Worm (Caenorhabditis elegans) whole organism, L3 larva: ENCODE measurements around the gene R10E9.3.

Experiments
- R02D3.7 ChIP-seq: fragments of 150-350 bp; optimal IDR thresholded peaks from 2 replicates; lab custom pipeline; 2014; ENCODE audit warnings: missing biosample characterization, missing genetic modification characterization
- ZK546.5 ChIP-seq: sonication (generic microtip); optimal IDR thresholded peaks from 2 replicates; lab custom pipeline; 2017; ENCODE audit warnings: missing biosample characterization, missing genetic modification characterization
- aly-2 ChIP-seq: fragments of 150-350 bp; optimal IDR thresholded peaks from 2 replicates; lab custom pipeline; 2014; ENCODE audit warnings: missing biosample characterization, missing genetic modification characterization
- ama-1 ChIP-seq: fragments of 150-350 bp; optimal IDR thresholded peaks from 2 replicates; lab custom pipeline; 2018
- ceh-16 ChIP-seq: sonication (generic microtip); optimal IDR thresholded peaks from 2 replicates; lab custom pipeline; 2017; ENCODE audit warnings: missing biosample characterization, missing genetic modification characterization
- ceh-28 ChIP-seq: fragments of 150-350 bp; optimal IDR thresholded peaks from 2 replicates; lab custom pipeline; 2014; ENCODE audit warnings: missing biosample characterization, missing genetic modification reagents, missing genetic modification characterization
- ceh-82 ChIP-seq: fragments of 150-350 bp; optimal IDR thresholded peaks from 2 replicates; lab custom pipeline; 2014; ENCODE audit warnings: missing biosample characterization, missing genetic modification characterization
- ceh-9 ChIP-seq: sonication (generic microtip); optimal IDR thresholded peaks from 2 replicates; lab custom pipeline; 2018; ENCODE audit warnings: missing biosample characterization, missing genetic modification characterization
- daf-12 ChIP-seq: fragments of 150-350 bp; optimal IDR thresholded peaks from 2 replicates; lab custom pipeline; 2014; ENCODE audit warnings: missing biosample characterization, missing genetic modification reagents, missing genetic modification characterization
- egl-27 ChIP-seq: sonication (generic microtip); optimal IDR thresholded peaks from 4 replicates; lab custom pipeline; 2017; ENCODE audit warnings: missing biosample characterization, missing genetic modification reagents, missing genetic modification characterization
- elt-1 ChIP-seq: fragments of 150-350 bp; optimal IDR thresholded peaks from 2 replicates; lab custom pipeline; 2014; ENCODE audit warnings: missing biosample characterization, missing genetic modification characterization
- elt-2 ChIP-seq: sonication (generic microtip); optimal IDR thresholded peaks from 2 replicates; lab custom pipeline; 2016; ENCODE audit warnings: missing genetic modification reagents, mild to moderate bottlenecking, missing genetic modification characterization, missing compliant biosample characterization
- eor-1 ChIP-seq, 2 experiments: fragments of 150-350 bp; optimal IDR thresholded peaks; 2 replicates each; lab custom pipeline; 2014 to 2018; ENCODE audit warnings: missing biosample characterization in 2 of 2, missing genetic modification characterization in 2 of 2
- fkh-10 ChIP-seq: sonication (generic microtip); optimal IDR thresholded peaks from 2 replicates; lab custom pipeline; 2017; ENCODE audit warnings: missing biosample characterization, missing genetic modification reagents, missing genetic modification characterization
- fkh-2 ChIP-seq: fragments of 150-350 bp; optimal IDR thresholded peaks from 2 replicates; lab custom pipeline; 2014; ENCODE audit warnings: missing biosample characterization, missing genetic modification reagents, missing genetic modification characterization
- fos-1 ChIP-seq: fragments of 150-350 bp; optimal IDR thresholded peaks from 2 replicates; lab custom pipeline; 2014; ENCODE audit warnings: missing biosample characterization, missing genetic modification characterization
- hmg-11 ChIP-seq: sonication (generic microtip); optimal IDR thresholded peaks from 2 replicates; lab custom pipeline; 2016; ENCODE audit warnings: missing genetic modification characterization, missing compliant biosample characterization
- jun-1 ChIP-seq: fragments of 150-350 bp; optimal IDR thresholded peaks from 2 replicates; lab custom pipeline; 2014; ENCODE audit warnings: missing biosample characterization, missing genetic modification reagents, missing genetic modification characterization
- lin-15B ChIP-seq: fragments of 150-350 bp; optimal IDR thresholded peaks from 2 replicates; lab custom pipeline; 2014; ENCODE audit warnings: missing biosample characterization, missing genetic modification characterization
- lin-39 ChIP-seq: fragments of 150-350 bp; optimal IDR thresholded peaks from 2 replicates; lab custom pipeline; 2018; ENCODE audit warnings: missing biosample characterization, missing genetic modification reagents, missing genetic modification characterization
- lsy-12 ChIP-seq: sonication (generic microtip); optimal IDR thresholded peaks from 2 replicates; lab custom pipeline; 2016; ENCODE audit warnings: mild to moderate bottlenecking, missing genetic modification characterization, missing compliant biosample characterization
- mdl-1 ChIP-seq: fragments of 150-350 bp; optimal IDR thresholded peaks from 2 replicates; lab custom pipeline; 2014; ENCODE audit warnings: missing biosample characterization, missing genetic modification characterization
- mml-1 ChIP-seq: fragments of 150-350 bp; sonication (generic microtip); optimal IDR thresholded peaks from 3 replicates; lab custom pipeline; 2014; ENCODE audit warnings: missing biosample characterization, missing genetic modification characterization
- nfya-1 ChIP-seq: sonication (generic microtip); optimal IDR thresholded peaks from 2 replicates; lab custom pipeline; 2017; ENCODE audit warnings: missing genetic modification characterization, mild to moderate bottlenecking, missing compliant biosample characterization, antibody characterized with exemption, moderate library complexity; ENCODE audit not compliant: insufficient read depth
- nhr-11 ChIP-seq: fragments of 150-350 bp; optimal IDR thresholded peaks from 2 replicates; lab custom pipeline; 2014; ENCODE audit warnings: missing biosample characterization, missing genetic modification characterization
- nhr-12 ChIP-seq: fragments of 150-350 bp; optimal IDR thresholded peaks from 2 replicates; lab custom pipeline; 2014; ENCODE audit warnings: missing biosample characterization, missing genetic modification characterization
- nhr-23 ChIP-seq: fragments of 150-350 bp; optimal IDR thresholded peaks from 2 replicates; lab custom pipeline; 2014; ENCODE audit warnings: missing biosample characterization, missing genetic modification reagents, missing genetic modification characterization
- nhr-25 ChIP-seq: sonication (generic microtip); optimal IDR thresholded peaks from 2 replicates; lab custom pipeline; 2017; ENCODE audit warnings: missing biosample characterization, missing genetic modification characterization
- nhr-28 ChIP-seq: fragments of 150-350 bp; optimal IDR thresholded peaks from 2 replicates; lab custom pipeline; 2014; ENCODE audit warnings: missing biosample characterization, missing genetic modification characterization
- nhr-43 ChIP-seq: sonication (generic microtip); optimal IDR thresholded peaks from 2 replicates; lab custom pipeline; 2016; ENCODE audit warnings: mild to moderate bottlenecking, missing genetic modification characterization, missing compliant biosample characterization; ENCODE audit not compliant: poor library complexity, severe bottlenecking
- nhr-67 ChIP-seq: fragments of 150-350 bp; optimal IDR thresholded peaks from 2 replicates; lab custom pipeline; 2014; ENCODE audit warnings: missing biosample characterization, missing genetic modification characterization
- nhr-76 ChIP-seq: fragments of 150-350 bp; sonication (generic microtip); optimal IDR thresholded peaks from 5 replicates; lab custom pipeline; 2014; ENCODE audit warnings: missing biosample characterization, missing genetic modification characterization
- nhr-77 ChIP-seq: fragments of 150-350 bp; optimal IDR thresholded peaks from 2 replicates; lab custom pipeline; 2014; ENCODE audit warnings: missing biosample characterization, missing genetic modification characterization
- pha-4 ChIP-seq: fragments of 150-350 bp; optimal IDR thresholded peaks from 2 replicates; lab custom pipeline; 2014; ENCODE audit warnings: missing biosample characterization, missing genetic modification reagents, missing genetic modification characterization
- pqm-1 ChIP-seq: fragments of 150-350 bp; optimal IDR thresholded peaks from 2 replicates; lab custom pipeline; 2017; ENCODE audit warnings: missing biosample characterization, missing genetic modification characterization, inconsistent platforms
- sea-2 ChIP-seq: fragments of 150-350 bp; sonication (generic microtip); optimal IDR thresholded peaks from 4 replicates; lab custom pipeline; 2014; ENCODE audit warnings: missing biosample characterization, missing genetic modification reagents, missing genetic modification characterization
- skn-1 ChIP-seq: fragments of 150-350 bp; optimal IDR thresholded peaks from 2 replicates; lab custom pipeline; 2014; ENCODE audit warnings: missing biosample characterization, missing genetic modification characterization
- snpc-4 ChIP-seq: fragments of 150-350 bp; optimal IDR thresholded peaks from 2 replicates; lab custom pipeline; 2014; ENCODE audit warnings: missing biosample characterization, missing genetic modification characterization
- tbx-2 ChIP-seq: sonication (generic microtip); optimal IDR thresholded peaks from 2 replicates; lab custom pipeline; 2016; ENCODE audit warnings: mild to moderate bottlenecking, missing genetic modification characterization, missing compliant biosample characterization
- unc-39 ChIP-seq: sonication (generic microtip); optimal IDR thresholded peaks from 4 replicates; lab custom pipeline; 2017; ENCODE audit warnings: missing biosample characterization, missing genetic modification characterization
- zag-1 ChIP-seq: fragments of 150-350 bp; optimal IDR thresholded peaks from 2 replicates; lab custom pipeline; 2014; ENCODE audit warnings: missing biosample characterization, missing genetic modification characterization
- ztf-11 ChIP-seq: fragments of 150-350 bp; optimal IDR thresholded peaks from 2 replicates; lab custom pipeline; 2014; ENCODE audit warnings: missing biosample characterization, missing genetic modification characterization
- ztf-4 ChIP-seq: fragments of 150-350 bp; optimal IDR thresholded peaks from 2 replicates; lab custom pipeline; 2014; ENCODE audit warnings: missing biosample characterization, missing genetic modification characterization

R10E9.3 gene

DNA sequence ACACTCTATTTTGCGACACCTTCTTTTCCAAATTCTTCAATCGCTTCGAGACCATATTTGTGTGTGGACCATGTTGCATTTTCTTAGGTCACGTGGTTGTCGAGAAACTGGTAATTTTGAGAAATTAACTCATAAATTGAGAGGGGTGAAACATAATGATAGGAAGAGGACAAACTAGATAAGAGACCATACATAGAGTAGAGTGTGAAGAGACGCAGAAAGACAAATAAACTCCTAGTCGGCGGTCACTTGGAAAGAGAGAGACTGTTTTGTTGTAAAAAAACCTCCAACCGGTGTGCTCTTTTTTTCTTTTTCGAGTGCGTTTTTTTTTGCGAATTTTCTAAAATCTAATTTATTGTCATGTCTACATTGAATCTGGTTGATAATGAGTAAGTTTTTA, at the start of gene R10E9.3:
R10E9.3 (plus strand) TSS at position 235 of the 400 bp plus-strand sequence.
- TF ChIP-seq pha-4 (peak; percentile 71), fkh-2 (tag; lab: Kevin White, UChicago) (no peak), nfya-1 (peak; percentile 3), elt-2 (tag; lab: Kevin White, UChicago) (peak; percentile 46), ceh-82 (no peak), pqm-1 (tag; lab: Kevin White, UChicago) (peak; percentile 38), mml-1 (tag; lab: Kevin White, UChicago) (no peak)
- TF ChIP-seq, all 47 proteins: peak for 4

DNA sequence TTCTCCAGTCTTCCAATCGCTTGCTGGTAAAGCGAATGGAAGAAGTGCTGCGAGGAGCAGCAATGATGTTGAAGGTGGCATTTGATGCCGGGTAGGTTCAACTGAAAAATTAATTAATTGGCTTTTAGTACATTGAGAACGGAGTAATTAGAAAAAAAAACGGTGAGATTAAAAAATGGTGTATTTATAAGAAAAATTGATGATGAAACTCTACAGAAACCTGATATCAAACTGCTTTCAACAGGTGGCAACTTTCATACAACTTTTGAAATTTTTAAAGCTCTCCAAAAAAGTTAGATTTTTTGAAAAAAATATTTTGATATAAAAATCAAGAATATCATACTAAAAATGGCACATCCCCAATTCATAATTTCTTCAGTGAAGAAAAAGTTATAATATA, 46.0 kb upstream of the R10E9.3 start, which contains the start of gene pat-3:
pat-3 (minus strand) TSS at position 101 of the 400 bp plus-strand sequence.
- TF ChIP-seq eor-1 (tag; optimal IDR thresholded peaks at IDR 0.05; lab: Kevin White, UChicago) (no peak), daf-12 (no peak), aly-2 (no peak), tbx-2 (tag; lab: Kevin White, UChicago) (no peak), nhr-11 (tag; lab: Kevin White, UChicago) (no peak), zag-1 (no peak), nhr-77 (no peak), jun-1 (tag; lab: Kevin White, UChicago) (no peak), egl-27 (tag; lab: Kevin White, UChicago) (no peak), nhr-25 (no peak), skn-1 (tag; lab: Kevin White, UChicago) (no peak), mdl-1 (tag; lab: Kevin White, UChicago) (no peak), nfya-1 (no peak), fos-1 (tag; lab: Kevin White, UChicago) (no peak), ceh-82 (no peak)

DNA sequence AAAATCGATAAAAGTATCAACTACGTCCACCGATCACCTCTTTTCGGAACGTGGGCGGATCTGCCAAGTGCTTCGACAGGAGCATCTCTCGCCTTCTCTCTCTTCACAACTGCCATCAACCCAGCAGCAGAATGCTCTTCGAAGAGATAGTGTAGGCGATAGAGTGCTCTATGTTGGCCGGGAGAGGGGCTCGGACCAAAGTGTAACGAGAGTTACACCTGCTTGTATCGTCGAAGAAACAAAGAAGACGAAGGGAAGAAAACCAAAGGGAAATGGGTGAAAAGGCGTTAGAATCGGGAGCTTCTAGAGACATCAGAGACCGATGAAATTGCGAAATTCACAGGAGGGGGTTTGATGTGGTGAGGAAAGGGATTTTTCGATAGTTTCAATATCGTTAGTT, 45.2 kb upstream of the R10E9.3 start:
- TF ChIP-seq lin-15B (tag; lab: Kevin White, UChicago) (no peak), ZK546.5 (tag; lab: Kevin White, UChicago) (no peak), egl-27 (tag; lab: Kevin White, UChicago) (no peak), lin-39 (tag; lab: Kevin White, UChicago) (peak; percentile 3), fkh-2 (tag; lab: Kevin White, UChicago) (no peak), R02D3.7 (tag; lab: Kevin White, UChicago) (no peak), nhr-43 (tag; lab: Kevin White, UChicago) (no peak), ceh-28 (tag; lab: Kevin White, UChicago) (no peak)

- TF ChIP-seq zag-1 = no peak
- peak; percentile 20 for TF ChIP-seq hmg-11 (tag; lab: Kevin White, UChicago)
Measured at ce11 chrIII:3915705-3916104, 44.3 kb upstream of the R10E9.3 start.

ce11 chrIII:3916624-3917023, 43.4 kb upstream of the R10E9.3 start, which contains the start of gene ccdc-47:
TSS of gene ccdc-47 (plus strand) at chrIII:3916967.
- TF ChIP-seq nhr-76 (tag; lab: Kevin White, UChicago) (no peak), aly-2 (no peak), unc-39 (tag; lab: Kevin White, UChicago) (no peak), ama-1 (lab: Kevin White, UChicago) (no peak), ceh-82 (no peak), pha-4 (peak; percentile 86), eor-1 (tag; optimal IDR thresholded peaks at IDR 0.05; lab: Kevin White, UChicago) (no peak), R02D3.7 (tag; lab: Kevin White, UChicago) (peak; percentile 13), nhr-12 (no peak), nhr-28 (no peak), fkh-2 (tag; lab: Kevin White, UChicago) (no peak), elt-2 (tag; lab: Kevin White, UChicago) (peak; percentile 37), ceh-16 (tag; lab: Kevin White, UChicago) (no peak), elt-1 (tag; lab: Kevin White, UChicago) (no peak), snpc-4 (tag; lab: Kevin White, UChicago) (peak; percentile 64), nhr-11 (tag; lab: Kevin White, UChicago) (no peak), ztf-4 (tag; lab: Kevin White, UChicago) (no peak), nhr-77 (no peak), pqm-1 (tag; lab: Kevin White, UChicago) (no peak), mml-1 (tag; lab: Kevin White, UChicago) (no peak), nhr-25 (peak; percentile 22), jun-1 (tag; lab: Kevin White, UChicago) (no peak), mdl-1 (tag; lab: Kevin White, UChicago) (no peak), tbx-2 (tag; lab: Kevin White, UChicago) (no peak), skn-1 (tag; lab: Kevin White, UChicago) (peak; percentile 26), sea-2 (GFP tag; lab: Kevin White, UChicago) (no peak), egl-27 (tag; lab: Kevin White, UChicago) (no peak), nhr-23 (tag; lab: Kevin White, UChicago) (peak; percentile 28), nfya-1 (peak; percentile 74), lsy-12 (tag; lab: Kevin White, UChicago) (no peak), nhr-67 (tag; lab: Kevin White, UChicago) (no peak), ceh-9 (tag; lab: Kevin White, UChicago) (no peak), ceh-28 (tag; lab: Kevin White, UChicago) (no peak), fkh-10 (GFP tag; lab: Kevin White, UChicago) (no peak), ZK546.5 (tag; lab: Kevin White, UChicago) (no peak), hmg-11 (tag; lab: Kevin White, UChicago) (peak; percentile 83), fos-1 (tag; lab: Kevin White, UChicago) (no peak), daf-12 (no peak), ztf-11 (tag; lab: Kevin White, UChicago) (no peak)
